Fruit fly (Drosophila melanogaster) whole organism: ENCODE results near the gene st.

ENCODE experiments used
- EcR ChIP-seq, 2 experiments: fragments of >200 bp; optimal IDR thresholded peaks; 2 replicates each; lab custom pipeline; 2017; ENCODE audit warnings: missing biosample characterization in 2 of 2, missing genetic modification characterization in 2 of 2, missing genetic modification reagents in 2 of 2
- pan ChIP-seq: fragments of >200 bp; optimal IDR thresholded peaks from 2 replicates; lab custom pipeline; 2017
- psq ChIP-seq: fragments of >200 bp; optimal IDR thresholded peaks from 2 replicates; lab custom pipeline; 2017
- usp ChIP-seq: fragments of >200 bp; optimal IDR thresholded peaks from 2 replicates; lab custom pipeline; 2017; ENCODE audit warnings: missing biosample characterization, missing genetic modification characterization, mixed read lengths

DNA sequence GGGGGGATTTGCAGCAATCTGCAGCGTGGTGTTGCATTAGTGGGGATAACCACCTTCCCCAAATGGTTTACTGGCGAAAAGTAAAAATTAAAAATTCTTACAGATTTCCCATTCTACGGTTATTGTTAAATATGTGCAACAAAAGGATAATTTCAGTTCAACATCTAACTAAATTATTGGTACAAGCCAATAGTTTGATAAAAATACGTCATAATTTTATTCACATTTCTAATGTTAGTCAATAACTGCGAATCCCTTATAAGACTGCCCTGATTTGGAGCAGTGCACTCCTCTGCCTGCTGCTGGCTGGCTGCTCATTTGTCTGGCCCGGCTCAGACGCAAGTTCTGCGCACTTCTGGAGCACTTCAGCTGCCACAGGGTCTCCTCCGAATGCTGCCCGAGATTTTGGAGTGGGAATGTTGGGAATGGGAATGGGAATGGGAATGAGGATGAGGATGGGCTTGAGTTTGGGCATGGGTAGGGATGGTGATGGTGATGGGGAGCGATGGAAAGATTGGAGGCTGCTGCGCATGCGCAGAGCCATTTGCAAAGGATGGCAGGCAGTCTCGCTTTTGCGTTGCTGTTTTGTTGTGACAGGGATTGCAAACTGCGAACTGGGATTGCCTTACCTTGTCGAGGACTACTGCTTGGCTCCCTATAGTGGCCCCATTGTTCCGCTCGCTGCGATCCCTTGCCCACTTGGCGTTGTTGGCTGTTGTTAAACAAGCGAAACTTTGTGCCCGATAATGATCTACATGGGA is 7.4 kb upstream of the st start:
- no peak for TF ChIP-seq pan
- no peak for TF ChIP-seq psq
- TF ChIP-seq EcR (GFP tag; optimal IDR thresholded peaks at IDR 0.05; lab: Kevin White, UChicago) = no peak
- no peak for TF ChIP-seq usp (GFP tag; lab: Kevin White, UChicago)
